Fruit fly (Drosophila melanogaster) whole organism, pupa: Measurements from ENCODE around the gene CG10948.

Source experiments
- CG10348 ChIP-seq: fragments of 200-800 bp; sonication (Bioruptor generic); IDR thresholded peaks from 2 replicates; pipeline ENCODE4 v1.3.6; 2022; ENCODE audit warnings: missing biosample characterization, missing genetic modification characterization
- CG12605 ChIP-seq: fragments of 200-800 bp; sonication (Bioruptor generic); IDR thresholded peaks from 2 replicates; pipeline ENCODE4 v1.3.6; 2022; ENCODE audit warnings: missing biosample characterization, missing genetic modification characterization
- CG13204 ChIP-seq: fragments of 200-800 bp; sonication (Bioruptor generic); optimal IDR thresholded peaks from 2 replicates; lab custom pipeline; 2018; ENCODE audit warnings: missing biosample characterization, mild to moderate bottlenecking, missing genetic modification characterization, moderate library complexity
- CG14655 ChIP-seq: fragments of 200-800 bp; sonication (Bioruptor generic); optimal IDR thresholded peaks from 3 replicates; lab custom pipeline; 2017; ENCODE audit warnings: mild to moderate bottlenecking, missing biosample characterization, missing genetic modification reagents, missing genetic modification characterization
- CG15710 ChIP-seq: fragments of 200-800 bp; sonication (Bioruptor generic); optimal IDR thresholded peaks from 2 replicates; lab custom pipeline; 2018; ENCODE audit warnings: missing biosample characterization, mild to moderate bottlenecking, missing genetic modification characterization, moderate library complexity
- CG17806 ChIP-seq: fragments of 200-800 bp; sonication (Bioruptor generic); optimal IDR thresholded peaks from 2 replicates; lab custom pipeline; 2018; ENCODE audit warnings: missing biosample characterization, mild to moderate bottlenecking, missing genetic modification characterization, moderate library complexity
- CG32121 ChIP-seq: fragments of 200-800 bp; sonication (Bioruptor generic); IDR thresholded peaks from 2 replicates; pipeline ENCODE4 v1.3.6; 2022; ENCODE audit warnings: missing biosample characterization, missing genetic modification characterization
- CG34367 ChIP-seq: fragments of 200-800 bp; sonication (Bioruptor generic); optimal IDR thresholded peaks from 2 replicates; lab custom pipeline; 2018; ENCODE audit warnings: missing biosample characterization, mild to moderate bottlenecking, missing genetic modification characterization
- CG4496 ChIP-seq: fragments of 200-800 bp; sonication (Bioruptor generic); IDR thresholded peaks from 3 replicates; pipeline ENCODE4 v1.3.6; 2022; ENCODE audit warnings: missing biosample characterization, missing genetic modification characterization
- CG8159 ChIP-seq: fragments of 200-800 bp; sonication (Bioruptor generic); optimal IDR thresholded peaks from 3 replicates; lab custom pipeline; 2018; ENCODE audit warnings: missing biosample characterization, mild to moderate bottlenecking, missing genetic modification characterization, moderate library complexity
- CG8301 ChIP-seq: fragments of 200-800 bp; sonication (Bioruptor generic); optimal IDR thresholded peaks from 2 replicates; lab custom pipeline; 2018; ENCODE audit warnings: missing biosample characterization, mild to moderate bottlenecking, missing genetic modification characterization
- CG9948 ChIP-seq: fragments of 200-800 bp; sonication (Bioruptor generic); optimal IDR thresholded peaks from 2 replicates; lab custom pipeline; 2018; ENCODE audit warnings: missing biosample characterization, mild to moderate bottlenecking, missing genetic modification characterization, moderate library complexity
- D1 ChIP-seq: fragments of 200-800 bp; sonication (Bioruptor generic); optimal IDR thresholded peaks from 2 replicates; lab custom pipeline; 2018; ENCODE audit warnings: missing biosample characterization, mild to moderate bottlenecking, missing genetic modification characterization, moderate library complexity
- EcR ChIP-seq: fragments of 200-800 bp; sonication (Bioruptor generic); optimal IDR thresholded peaks from 3 replicates; lab custom pipeline; 2019; ENCODE audit warnings: missing biosample characterization, missing genetic modification characterization, mild to moderate bottlenecking, moderate library complexity, missing genetic modification reagents
- Ets98B ChIP-seq: fragments of 200-800 bp; sonication (Bioruptor generic); IDR thresholded peaks from 2 replicates; pipeline ENCODE4 v1.3.6; 2022; ENCODE audit warnings: missing biosample characterization, missing genetic modification characterization
- Pif1A ChIP-seq: fragments of 200-800 bp; sonication (Bioruptor generic); optimal IDR thresholded peaks from 3 replicates; lab custom pipeline; 2016; ENCODE audit warnings: missing biosample characterization, missing genetic modification characterization
- Pif1B ChIP-seq: fragments of 200-800 bp; sonication (Bioruptor generic); optimal IDR thresholded peaks from 3 replicates; lab custom pipeline; 2016; ENCODE audit warnings: missing biosample characterization, missing genetic modification characterization
- Snoo ChIP-seq: fragments of 200-800 bp; sonication (Bioruptor generic); optimal IDR thresholded peaks from 3 replicates; lab custom pipeline; 2017; ENCODE audit warnings: missing biosample characterization, mild to moderate bottlenecking, missing genetic modification characterization, inconsistent platforms
- fd96Ca ChIP-seq: fragments of 200-800 bp; sonication (Bioruptor generic); IDR thresholded peaks from 3 replicates; pipeline ENCODE4 v1.3.6; 2022; ENCODE audit warnings: missing biosample characterization, missing genetic modification characterization
- gl ChIP-seq: fragments of 200-800 bp; sonication (Bioruptor generic); optimal IDR thresholded peaks from 2 replicates; lab custom pipeline; 2018; ENCODE audit warnings: missing biosample characterization, mild to moderate bottlenecking, missing genetic modification characterization
- rn ChIP-seq: fragments of 200-800 bp; sonication (Bioruptor generic); IDR thresholded peaks from 2 replicates; pipeline ENCODE4 v1.3.6; 2022; ENCODE audit warnings: missing biosample characterization, missing genetic modification characterization

The CG10948 gene

dm6 chr3L:12802443-12802865 lies 47.5 kb downstream of the CG10948 start:
- TF ChIP-seq CG15710 (tag; lab: Kevin White, UChicago) (no peak), Ets98B (GFP tag; lab: Robert Waterston, UW) (peak; percentile 87), D1 (tag; lab: Kevin White, UChicago) (no peak), CG4496 (GFP tag; lab: Robert Waterston, UW) (peak; percentile 87), rn (GFP tag; lab: Robert Waterston, UW) (no peak), CG32121 (GFP tag; lab: Robert Waterston, UW) (peak; percentile 88), EcR (GFP tag; lab: Kevin White, UChicago) (no peak), Snoo (tag; lab: Kevin White, UChicago) (no peak), CG34367 (tag; lab: Kevin White, UChicago) (peak; percentile 12), CG14655 (GFP tag; lab: Kevin White, UChicago) (peak; percentile 88), CG10348 (GFP tag; lab: Robert Waterston, UW) (no peak), CG17806 (no peak), Pif1A (peak; percentile 73), Pif1B (peak; percentile 59), CG12605 (GFP tag; lab: Robert Waterston, UW) (peak; percentile 94), CG9948 (no peak), CG13204 (GFP tag; lab: Kevin White, UChicago) (no peak), fd96Ca (GFP tag; lab: Robert Waterston, UW) (peak; percentile 78; the same call in 2 of the 3 replicates), CG8159 (no peak), CG8301 (tag; lab: Kevin White, UChicago) (peak; percentile 78), gl (tag; lab: Kevin White, UChicago) (no peak)
- TF ChIP-seq, all 21 proteins: peak for 10

- TF ChIP-seq Pif1A: no peak
- TF ChIP-seq CG12605 (GFP tag; lab: Robert Waterston, UW): no peak
- TF ChIP-seq Ets98B (GFP tag; lab: Robert Waterston, UW): no peak
- TF ChIP-seq EcR (GFP tag; lab: Kevin White, UChicago): peak; percentile 74
Measured at dm6 chr3L:12800167-12800566, 49.8 kb downstream of the CG10948 start.

- no peak for TF ChIP-seq Ets98B (GFP tag; lab: Robert Waterston, UW)
- TF ChIP-seq CG17806: no peak
- no peak for TF ChIP-seq rn (GFP tag; lab: Robert Waterston, UW)
- no peak for TF ChIP-seq CG34367 (tag; lab: Kevin White, UChicago)
- no peak for TF ChIP-seq Pif1A
- TF ChIP-seq fd96Ca (GFP tag; lab: Robert Waterston, UW): no peak
- TF ChIP-seq CG13204 (GFP tag; lab: Kevin White, UChicago): no peak
- no peak for TF ChIP-seq Pif1B
Measured at dm6 chr3L:12799431-12800147, 50.3 kb downstream of the CG10948 start.

dm6 chr3L:12798795-12799311 lies 51.1 kb downstream of the CG10948 start:
- TF ChIP-seq EcR (GFP tag; lab: Kevin White, UChicago) (peak; percentile 93), CG34367 (tag; lab: Kevin White, UChicago) (peak; percentile 42), CG15710 (tag; lab: Kevin White, UChicago) (peak; percentile 7), gl (tag; lab: Kevin White, UChicago) (peak; percentile 29), rn (GFP tag; lab: Robert Waterston, UW) (0 out of 2 replicates have a peak, but pooled peaks have one; percentile 5), CG8159 (peak; percentile 55), CG4496 (GFP tag; lab: Robert Waterston, UW) (peak; percentile 21; the same call in 1 of the 3 replicates), fd96Ca (GFP tag; lab: Robert Waterston, UW) (0 out of 3 replicates have a peak, but pooled peaks have one; percentile 39), CG13204 (GFP tag; lab: Kevin White, UChicago) (peak; percentile 71), Pif1B (no peak), Pif1A (no peak), CG9948 (peak; percentile 17), CG32121 (GFP tag; lab: Robert Waterston, UW) (no peak), CG14655 (GFP tag; lab: Kevin White, UChicago) (peak; percentile 66), CG8301 (tag; lab: Kevin White, UChicago) (peak; percentile 52), CG10348 (GFP tag; lab: Robert Waterston, UW) (no peak), CG12605 (GFP tag; lab: Robert Waterston, UW) (no peak), CG17806 (peak; percentile 18)

- TF ChIP-seq CG9948 (no peak), CG10348 (GFP tag; lab: Robert Waterston, UW) (no peak), CG4496 (GFP tag; lab: Robert Waterston, UW) (no peak), gl (tag; lab: Kevin White, UChicago) (no peak), EcR (GFP tag; lab: Kevin White, UChicago) (no peak), CG32121 (GFP tag; lab: Robert Waterston, UW) (no peak)
Measured at dm6 chr3L:12796077-12796641, 53.8 kb downstream of the CG10948 start.

- TF ChIP-seq Snoo (tag; lab: Kevin White, UChicago): no peak
- no peak; the same call in 1 of the 2 replicates for TF ChIP-seq CG32121 (GFP tag; lab: Robert Waterston, UW)
- TF ChIP-seq CG12605 (GFP tag; lab: Robert Waterston, UW): no peak
- peak; percentile 43; the same call in 1 of the 3 replicates for TF ChIP-seq CG4496 (GFP tag; lab: Robert Waterston, UW)
- no peak for TF ChIP-seq CG10348 (GFP tag; lab: Robert Waterston, UW)
- no peak for TF ChIP-seq CG15710 (tag; lab: Kevin White, UChicago)
- TF ChIP-seq, all 21 proteins: peak for 1
Measured at dm6 chr3L:12794532-12794931, 55.4 kb downstream of the CG10948 start.
